Worm (Caenorhabditis elegans) whole organism, L1 larva: ENCODE measurements around the gene Y41C4A.22.

Source experiments
- Y116A8C.19 ChIP-seq: sonication (generic microtip); optimal IDR thresholded peaks from 2 replicates; lab custom pipeline; 2016; ENCODE audit warnings: missing compliant biosample characterization, missing genetic modification characterization, borderline replicate concordance
- ama-1 ChIP-seq: fragments of 150-350 bp; optimal IDR thresholded peaks from 2 replicates; lab custom pipeline; 2014
- blmp-1 ChIP-seq: fragments of 150-350 bp; optimal IDR thresholded peaks from 2 replicates; lab custom pipeline; 2014; ENCODE audit warnings: missing biosample characterization, missing genetic modification characterization
- ceh-82 ChIP-seq, 3 experiments: fragments of 150-350 bp in 1 of 3; sonication (generic microtip) in 2 of 3; optimal IDR thresholded peaks; 2 replicates each; lab custom pipeline; 2014 to 2017; ENCODE audit warnings: missing biosample characterization in 3 of 3, missing genetic modification characterization in 3 of 3
- ces-1 ChIP-seq: fragments of 150-350 bp; optimal IDR thresholded peaks from 2 replicates; lab custom pipeline; 2014; ENCODE audit warnings: missing biosample characterization, missing genetic modification reagents, missing genetic modification characterization
- dpl-1 ChIP-seq, 3 experiments: fragments of 150-350 bp in 2 of 3; sonication (generic microtip) in 1 of 3; optimal IDR thresholded peaks; 2 replicates each; lab custom pipeline; 2014 to 2017; ENCODE audit warnings: missing biosample characterization in 3 of 3, missing genetic modification characterization in 3 of 3, missing genetic modification reagents in 3 of 3
- efl-1 ChIP-seq, 4 experiments: fragments of 150-350 bp; optimal IDR thresholded peaks in 3 of 4; peaks in 1 of 4; 1 replicate in 1 of 4; 2 replicates in 3 of 4; lab custom pipeline; 2014; ENCODE audit warnings: missing biosample characterization in 2 of 4, missing genetic modification characterization in 2 of 4, missing genetic modification reagents in 2 of 4
- egl-27 ChIP-seq, 2 experiments: fragments of 150-350 bp in 1 of 2; sonication (generic microtip); optimal IDR thresholded peaks; 3 replicates each; lab custom pipeline; 2017 to 2018; ENCODE audit warnings: missing biosample characterization in 2 of 2, missing genetic modification characterization in 2 of 2, missing genetic modification reagents in 2 of 2
- elt-2 ChIP-seq: sonication (generic microtip); optimal IDR thresholded peaks from 2 replicates; lab custom pipeline; 2016; ENCODE audit warnings: missing genetic modification characterization, mild to moderate bottlenecking, inconsistent platforms, missing compliant biosample characterization, missing genetic modification reagents
- elt-3 ChIP-seq, 6 experiments: fragments of 150-350 bp in 1 of 6; sonication (generic microtip); optimal IDR thresholded peaks; 2 replicates each; lab custom pipeline; 2017 to 2018; ENCODE audit warnings: missing biosample characterization in 6 of 6, missing genetic modification characterization in 6 of 6, inconsistent platforms in 1 of 6
- fkh-8 ChIP-seq: sonication (generic microtip); optimal IDR thresholded peaks from 2 replicates; lab custom pipeline; 2016; ENCODE audit warnings: mild to moderate bottlenecking, missing genetic modification characterization, missing compliant biosample characterization
- hlh-17 ChIP-seq: fragments of 200-800 bp; sonication (Bioruptor generic); optimal IDR thresholded peaks from 2 replicates; lab custom pipeline; 2018; ENCODE audit warnings: missing genetic modification characterization, mild to moderate bottlenecking, missing compliant biosample characterization, moderate library complexity, borderline replicate concordance
- hpl-2 ChIP-seq: fragments of 150-350 bp; optimal IDR thresholded peaks from 2 replicates; lab custom pipeline; 2014; ENCODE audit warnings: missing biosample characterization, missing genetic modification reagents, missing genetic modification characterization
- irx-1 ChIP-seq: sonication (generic microtip); optimal IDR thresholded peaks from 2 replicates; lab custom pipeline; 2016; ENCODE audit warnings: missing genetic modification characterization, missing compliant biosample characterization
- lin-13 ChIP-seq: fragments of 150-350 bp; optimal IDR thresholded peaks from 2 replicates; lab custom pipeline; 2014; ENCODE audit warnings: missing biosample characterization, missing genetic modification reagents, missing genetic modification characterization
- lin-15B ChIP-seq: fragments of 150-350 bp; sonication (generic microtip); optimal IDR thresholded peaks from 3 replicates; lab custom pipeline; 2014; ENCODE audit warnings: missing biosample characterization, missing genetic modification characterization
- lin-39 ChIP-seq: fragments of 150-350 bp; optimal IDR thresholded peaks from 2 replicates; lab custom pipeline; 2014; ENCODE audit warnings: missing biosample characterization, missing genetic modification reagents, missing genetic modification characterization
- lir-3 ChIP-seq: sonication (generic microtip); optimal IDR thresholded peaks from 2 replicates; lab custom pipeline; 2016; ENCODE audit warnings: mild to moderate bottlenecking, missing genetic modification characterization, moderate library complexity, missing compliant biosample characterization; ENCODE audit not compliant: poor library complexity
- mab-9 ChIP-seq: fragments of 200-800 bp; sonication (Bioruptor generic); IDR thresholded peaks from 2 replicates; pipeline ENCODE4 v1.3.6; 2022; ENCODE audit warnings: missing genetic modification reagents, missing genetic modification characterization, missing compliant biosample characterization
- mep-1 ChIP-seq: fragments of 150-350 bp; optimal IDR thresholded peaks from 2 replicates; lab custom pipeline; 2014; ENCODE audit warnings: missing biosample characterization, missing genetic modification characterization
- nhr-19 ChIP-seq: fragments of 200-800 bp; sonication (Bioruptor generic); conservative IDR thresholded peaks from 2 replicates; pipeline ENCODE4 v1.3.6; 2022; ENCODE audit warnings: missing genetic modification characterization, missing compliant biosample characterization
- nhr-20 ChIP-seq: sonication (generic microtip); optimal IDR thresholded peaks from 2 replicates; lab custom pipeline; 2016; ENCODE audit warnings: mild to moderate bottlenecking, missing genetic modification characterization, missing compliant biosample characterization
- nhr-47 ChIP-seq: sonication (generic microtip); optimal IDR thresholded peaks from 2 replicates; lab custom pipeline; 2016; ENCODE audit warnings: mild to moderate bottlenecking, missing genetic modification characterization, moderate library complexity, missing compliant biosample characterization
- nhr-71 ChIP-seq: sonication (generic microtip); optimal IDR thresholded peaks from 2 replicates; lab custom pipeline; 2016; ENCODE audit warnings: mild to moderate bottlenecking, missing genetic modification characterization, moderate library complexity, missing compliant biosample characterization
- nhr-85 ChIP-seq: sonication (generic microtip); peaks from one replicate; lab custom pipeline; 2016; ENCODE audit warnings: missing genetic modification characterization, inconsistent platforms, missing compliant biosample characterization
- nhr-90 ChIP-seq: sonication (generic microtip); optimal IDR thresholded peaks from 2 replicates; lab custom pipeline; 2016; ENCODE audit warnings: mild to moderate bottlenecking, missing genetic modification characterization, missing compliant biosample characterization; ENCODE audit not compliant: poor library complexity
- pag-3 ChIP-seq: sonication (generic microtip); optimal IDR thresholded peaks from 2 replicates; lab custom pipeline; 2017; ENCODE audit warnings: missing genetic modification characterization, mild to moderate bottlenecking, missing compliant biosample characterization, antibody characterized with exemption, borderline replicate concordance; ENCODE audit not compliant: insufficient read depth
- pqm-1 ChIP-seq: sonication (generic microtip); optimal IDR thresholded peaks from 3 replicates; lab custom pipeline; 2017; ENCODE audit warnings: missing biosample characterization, missing genetic modification characterization
- skn-1 ChIP-seq: fragments of 150-350 bp; optimal IDR thresholded peaks from 2 replicates; lab custom pipeline; 2014; ENCODE audit warnings: missing biosample characterization, missing genetic modification characterization
- swsn-7 ChIP-seq: sonication (generic microtip); optimal IDR thresholded peaks from 2 replicates; lab custom pipeline; 2016; ENCODE audit warnings: missing genetic modification characterization, missing compliant biosample characterization
- unc-30 ChIP-seq: sonication (generic microtip); optimal IDR thresholded peaks from 2 replicates; lab custom pipeline; 2017; ENCODE audit warnings: missing biosample characterization, missing genetic modification characterization
- vab-15 ChIP-seq: sonication (generic microtip); optimal IDR thresholded peaks from 2 replicates; lab custom pipeline; 2017; ENCODE audit warnings: missing genotype, mild to moderate bottlenecking, missing genetic modification characterization, missing compliant biosample characterization
- xbp-1 ChIP-seq: sonication (generic microtip); optimal IDR thresholded peaks from 2 replicates; lab custom pipeline; 2016; ENCODE audit warnings: missing genetic modification characterization, missing compliant biosample characterization

Gene Y41C4A.22

DNA sequence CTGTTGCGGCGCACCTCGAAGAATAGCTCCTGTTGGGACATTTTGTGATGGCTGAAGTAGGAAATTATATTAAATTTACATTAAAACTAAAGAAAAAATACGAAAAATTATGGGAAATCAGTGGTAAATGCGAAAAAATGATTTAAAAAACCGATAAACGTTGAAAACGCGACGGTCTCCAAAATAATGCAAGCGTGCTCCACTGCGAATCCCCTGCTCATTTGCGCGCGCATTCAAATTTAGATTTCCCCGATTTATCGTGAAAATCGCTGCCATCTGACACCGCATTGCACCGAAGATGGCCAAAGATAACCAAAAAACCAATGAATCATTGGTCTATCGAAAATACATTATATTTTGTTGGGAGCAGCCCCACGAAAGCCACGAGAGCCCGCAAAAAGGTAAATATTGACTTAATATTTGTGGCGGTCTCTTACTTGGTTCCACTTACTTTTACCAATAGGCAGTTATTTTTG lies 24.4 kb downstream of the Y41C4A.22 start, which contains the start of the genes elb-1 and Y41C4A.11 (continued):
- TF ChIP-seq vab-15 (no peak), xbp-1 (tag; lab: Kevin White, UChicago) (peak; percentile 76), egl-27 (tag; optimal IDR thresholded peaks at IDR 0.05; lab: Kevin White, UChicago) (no peak), hpl-2 (GFP tag; lab: Kevin White, UChicago) (no peak), mep-1 (tag; lab: Kevin White, UChicago) (peak; percentile 62), dpl-1 (GFP tag; optimal IDR thresholded peaks at IDR 0.05; lab: Kevin White, UChicago) (peak; percentile 98 to 99 (median 99)), nhr-47 (tag; lab: Kevin White, UChicago) (peak; percentile 87), nhr-90 (tag; lab: Kevin White, UChicago) (peak; percentile 79)

DNA sequence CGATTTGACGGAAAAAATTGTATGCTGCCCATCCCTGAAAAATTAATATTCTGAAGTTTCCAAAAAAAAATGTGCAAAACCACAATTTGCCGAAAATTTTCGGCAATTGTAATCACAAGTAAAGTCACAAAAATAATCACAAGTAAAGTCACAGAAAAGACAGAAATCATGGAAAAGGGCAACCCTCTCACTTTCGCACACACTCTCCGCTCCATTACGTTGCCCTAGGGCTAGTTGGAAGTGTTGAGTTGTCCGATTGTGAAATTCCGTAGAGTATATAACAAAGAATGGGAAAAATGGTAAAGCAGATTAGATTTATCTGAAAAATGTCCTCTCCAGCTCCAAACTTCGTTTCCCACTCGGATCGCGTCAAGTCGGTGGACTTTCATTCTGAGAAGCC lies 26.3 kb downstream of the Y41C4A.22 start, which contains the start of gene Y41C4A.32:
Gene Y41C4A.32 (plus strand): TSS at position 302 of the 400 bp plus-strand sequence.
- TF ChIP-seq hlh-17 (GFP tag; lab: Kevin White, UChicago) (no peak), ama-1 (lab: Kevin White, UChicago) (no peak), lir-3 (no peak), efl-1 (optimal IDR thresholded peaks at IDR 0.05; lab: Kevin White, UChicago) (no peak), efl-1 (GFP tag; optimal IDR thresholded peaks at IDR 0.05 in 1 of 2; lab: Kevin White, UChicago) (peak; percentile 20 to 91), skn-1 (tag; lab: Kevin White, UChicago) (peak; percentile 33)

DNA sequence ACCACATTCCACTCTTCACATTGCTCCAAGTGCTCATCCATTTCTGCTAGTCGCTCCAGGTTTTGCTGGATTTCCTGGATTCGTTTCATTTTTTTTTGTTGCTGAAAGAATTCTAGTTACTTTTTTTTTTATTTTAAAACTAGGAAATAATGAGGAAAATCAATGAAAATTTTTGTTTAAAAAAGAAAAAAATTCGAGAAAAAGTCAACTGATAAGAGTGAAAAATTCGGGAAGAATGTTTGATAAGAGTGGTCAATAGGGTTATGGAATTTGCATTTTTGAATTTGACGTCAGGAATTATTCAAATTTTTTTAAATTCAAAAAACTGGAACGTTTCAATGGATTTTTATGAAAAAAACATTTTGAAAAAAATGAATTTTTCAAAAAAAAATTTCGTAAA lies 31.5 kb downstream of the Y41C4A.22 start, which contains the start of gene Y41C4A.12:
Gene Y41C4A.12 (minus strand): TSS at position 101 of the 400 bp plus-strand sequence.
- TF ChIP-seq Y116A8C.19 (tag; lab: Kevin White, UChicago) (no peak), skn-1 (tag; lab: Kevin White, UChicago) (no peak), nhr-19 (no peak), unc-30 (tag; lab: Kevin White, UChicago) (no peak), pag-3 (tag; lab: Kevin White, UChicago) (no peak), irx-1 (no peak), swsn-7 (no peak), mab-9 (GFP tag; lab: Robert Waterston, UW) (no peak), nhr-71 (tag; lab: Kevin White, UChicago) (no peak)

DNA sequence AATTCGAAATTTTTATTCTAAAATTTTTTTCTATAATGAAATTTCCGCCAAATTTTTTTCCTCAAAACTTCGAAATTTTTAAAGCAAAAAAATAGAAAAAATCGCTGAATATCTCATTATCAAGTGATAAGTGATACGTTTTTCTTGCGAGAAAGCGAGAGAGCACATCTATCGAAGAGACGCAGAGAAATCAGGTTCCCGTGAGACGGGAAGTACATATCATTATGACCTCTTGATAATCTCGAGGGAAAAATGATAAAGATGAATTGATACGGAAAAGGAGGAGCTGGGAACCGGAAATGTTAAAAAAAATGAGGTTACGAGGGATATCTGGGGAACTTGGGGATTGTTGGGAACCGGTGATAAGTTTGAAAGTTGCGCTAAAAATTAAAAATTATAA lies 31.9 kb downstream of the Y41C4A.22 start:
- no peak for TF ChIP-seq ceh-82 (tag; optimal IDR thresholded peaks at IDR 0.05; lab: Kevin White, UChicago)
- no peak for TF ChIP-seq pqm-1 (tag; lab: Kevin White, UChicago)
- no peak for TF ChIP-seq ces-1 (GFP tag; lab: Kevin White, UChicago)
- no peak for TF ChIP-seq efl-1 (optimal IDR thresholded peaks at IDR 0.05; lab: Kevin White, UChicago)
- no peak for TF ChIP-seq efl-1 (GFP tag; optimal IDR thresholded peaks at IDR 0.05 in 1 of 2; lab: Kevin White, UChicago)
- TF ChIP-seq nhr-47 (tag; lab: Kevin White, UChicago) = no peak
- no peak for TF ChIP-seq lin-39 (tag; lab: Kevin White, UChicago)
- no peak for TF ChIP-seq lin-13 (GFP tag; lab: Kevin White, UChicago)
- no peak for TF ChIP-seq fkh-8 (tag; lab: Kevin White, UChicago)
- no peak for TF ChIP-seq nhr-20 (tag; lab: Kevin White, UChicago)
- no peak for TF ChIP-seq lin-15B (tag; lab: Kevin White, UChicago)
- peak; percentile 44 for TF ChIP-seq elt-2 (tag; lab: Kevin White, UChicago)
- TF ChIP-seq elt-3 (tag; optimal IDR thresholded peaks at IDR 0.05; lab: Kevin White, UChicago) = peak in 5 of 6 experiments; percentile 41 to 96 (median 91)
- TF ChIP-seq nhr-85 (tag; lab: Kevin White, UChicago) = no peak
- peak; percentile 30 for TF ChIP-seq blmp-1
